Worm (Caenorhabditis elegans) whole organism, young adult: Measurements from ENCODE around the gene ZK1240.3.

Experiments
- cebp-1 ChIP-seq, 2 experiments: fragments of 200-800 bp in 1 of 2; sonication (Bioruptor generic) in 1 of 2; sonication (generic microtip) in 1 of 2; IDR thresholded peaks in 1 of 2; optimal IDR thresholded peaks in 1 of 2; 2 replicates each; pipeline versions ENCODE4 v1.3.6 to Lab custom; 2017 to 2022; ENCODE audit warnings: missing compliant biosample characterization in 2 of 2, missing genetic modification characterization in 2 of 2, mild to moderate bottlenecking in 1 of 2, missing genetic modification reagents in 1 of 2, moderate library complexity in 1 of 2
- egl-44 ChIP-seq: fragments of 200-800 bp; sonication (Bioruptor generic); IDR thresholded peaks from 2 replicates; pipeline ENCODE4 v1.3.6; 2022; ENCODE audit warnings: missing genetic modification reagents, missing genetic modification characterization, missing compliant biosample characterization
- hlh-12 ChIP-seq: sonication (generic microtip); optimal IDR thresholded peaks from 2 replicates; lab custom pipeline; 2016; ENCODE audit warnings: missing genetic modification characterization, missing compliant biosample characterization
- lir-1 ChIP-seq: fragments of 200-800 bp; sonication (Bioruptor generic); conservative IDR thresholded peaks from 2 replicates; pipeline ENCODE4 v1.3.6; 2022; ENCODE audit warnings: missing genetic modification reagents, missing genetic modification characterization, missing compliant biosample characterization
- repo-1 ChIP-seq: sonication (generic microtip); optimal IDR thresholded peaks from 2 replicates; lab custom pipeline; 2017; ENCODE audit warnings: mild to moderate bottlenecking, missing genetic modification characterization, missing compliant biosample characterization
- somi-1 ChIP-seq: fragments of 200-800 bp; sonication (Bioruptor generic); optimal IDR thresholded peaks from 2 replicates; lab custom pipeline; 2018; ENCODE audit warnings: mild to moderate bottlenecking, missing genetic modification characterization, missing compliant biosample characterization
- tbp1 ChIP-seq: fragments of 200-800 bp; sonication (Bioruptor generic); optimal IDR thresholded peaks from 2 replicates; lab custom pipeline; 2018; ENCODE audit warnings: mild to moderate bottlenecking, missing genetic modification characterization, missing compliant biosample characterization
- ztf-26 ChIP-seq: sonication (generic microtip); optimal IDR thresholded peaks from 2 replicates; lab custom pipeline; 2017; ENCODE audit warnings: missing genetic modification characterization, missing compliant biosample characterization

DNA sequence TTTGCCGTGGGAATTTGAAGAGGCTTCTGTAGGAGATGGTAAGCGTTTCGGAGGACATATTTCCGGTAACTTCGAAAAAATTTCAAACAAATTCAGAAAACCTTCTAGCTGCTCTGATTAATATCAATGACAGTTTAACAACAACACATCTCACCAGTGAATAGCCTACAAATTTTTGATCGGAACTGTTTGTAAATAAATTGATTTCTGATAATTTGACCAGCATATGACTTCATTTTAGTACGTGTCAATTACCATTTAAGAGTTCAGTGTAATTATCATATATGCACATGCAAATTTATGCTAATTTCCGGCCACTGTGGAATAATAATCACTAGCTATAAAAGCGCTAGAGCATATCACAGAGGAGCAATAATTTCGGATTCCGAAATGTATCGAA, 4.8 kb downstream of the ZK1240.3 start, which contains the start of gene ZK1240.11:
- TF ChIP-seq hlh-12 (tag; lab: Kevin White, UChicago): no peak
- no peak for TF ChIP-seq lir-1 (GFP tag; lab: Robert Waterston, UW)
- TF ChIP-seq egl-44 (GFP tag; lab: Robert Waterston, UW): no peak
- no peak for TF ChIP-seq repo-1
- no peak for TF ChIP-seq somi-1 (GFP tag; lab: Kevin White, UChicago)
- no peak for TF ChIP-seq cebp-1 (GFP tag; IDR thresholded peaks at IDR 0.05; lab: Robert Waterston, UW)
- TF ChIP-seq cebp-1 (tag; optimal IDR thresholded peaks at IDR 0.05; lab: Kevin White, UChicago): no peak
- no peak for TF ChIP-seq ztf-26 (tag; lab: Kevin White, UChicago)
- no peak for TF ChIP-seq tbp1 (GFP tag; lab: Kevin White, UChicago)
